Fruit fly (Drosophila melanogaster) whole organism, prepupa: ENCODE data around the gene CG17261.
A peak's percentile ranks its signal among the peaks of the same experiment; 100 is the strongest.

Experiments
- Blimp-1 ChIP-seq: fragments of 200-800 bp; sonication (Bioruptor generic); optimal IDR thresholded peaks from 3 replicates; lab custom pipeline; 2017; ENCODE audit warnings: missing biosample characterization, missing genetic modification characterization, mild to moderate bottlenecking, moderate library complexity, missing genetic modification reagents
- CG10631 ChIP-seq: fragments of 200-800 bp; sonication (Bioruptor generic); optimal IDR thresholded peaks from 2 replicates; lab custom pipeline; 2016; ENCODE audit warnings: missing biosample characterization, missing genetic modification characterization
- CG10669 ChIP-seq: fragments of 200-800 bp; sonication (Bioruptor generic); optimal IDR thresholded peaks from 3 replicates; lab custom pipeline; 2018; ENCODE audit warnings: missing biosample characterization, mild to moderate bottlenecking, missing genetic modification characterization, moderate library complexity
- CG11294 ChIP-seq: fragments of 200-800 bp; sonication (Bioruptor generic); IDR thresholded peaks from 2 replicates; pipeline ENCODE4 v1.3.6; 2022; ENCODE audit warnings: missing biosample characterization, missing genetic modification characterization
- CG11762 ChIP-seq: fragments of 200-800 bp; sonication (Bioruptor generic); optimal IDR thresholded peaks from 3 replicates; lab custom pipeline; 2016; ENCODE audit warnings: missing biosample characterization, missing genetic modification characterization; ENCODE audit not compliant: insufficient read depth
- CG11902 ChIP-seq: fragments of 200-800 bp; sonication (Bioruptor generic); optimal IDR thresholded peaks from 3 replicates; lab custom pipeline; 2016; ENCODE audit warnings: missing biosample characterization, missing genetic modification characterization
- CG15336 ChIP-seq: fragments of 200-800 bp; sonication (Bioruptor generic); IDR thresholded peaks from 2 replicates; pipeline ENCODE4 v1.3.6; 2022; ENCODE audit warnings: missing biosample characterization, missing genetic modification characterization
- CG1621 ChIP-seq: fragments of 200-800 bp; sonication (Bioruptor generic); optimal IDR thresholded peaks from 3 replicates; lab custom pipeline; 2018; ENCODE audit warnings: missing biosample characterization, mild to moderate bottlenecking, missing genetic modification characterization
- CG16779 ChIP-seq: fragments of 200-800 bp; sonication (Bioruptor generic); optimal IDR thresholded peaks from 3 replicates; lab custom pipeline; 2017; ENCODE audit warnings: missing biosample characterization, mild to moderate bottlenecking, missing genetic modification characterization
- CG3032 ChIP-seq: fragments of 200-800 bp; optimal IDR thresholded peaks from 2 replicates; lab custom pipeline; 2019; ENCODE audit warnings: missing biosample characterization, mild to moderate bottlenecking, missing genetic modification characterization, moderate library complexity
- CG32006 ChIP-seq: fragments of 200-800 bp; sonication (Bioruptor generic); optimal IDR thresholded peaks from 3 replicates; lab custom pipeline; 2017; ENCODE audit warnings: missing biosample characterization, mild to moderate bottlenecking, missing genetic modification characterization
- CG34406 ChIP-seq: fragments of 200-800 bp; sonication (Bioruptor generic); optimal IDR thresholded peaks from 3 replicates; lab custom pipeline; 2016; ENCODE audit warnings: missing biosample characterization, missing genetic modification characterization
- CG3919 ChIP-seq: fragments of 200-800 bp; sonication (Bioruptor generic); optimal IDR thresholded peaks from 3 replicates; lab custom pipeline; 2016; ENCODE audit warnings: missing biosample characterization, missing genetic modification characterization
- CG4318 ChIP-seq: fragments of 200-800 bp; sonication (Bioruptor generic); optimal IDR thresholded peaks from 3 replicates; lab custom pipeline; 2017; ENCODE audit warnings: missing biosample characterization, mild to moderate bottlenecking, missing genetic modification characterization
- CG6276 ChIP-seq: fragments of 200-800 bp; sonication (Bioruptor generic); optimal IDR thresholded peaks from 2 replicates; lab custom pipeline; 2017; ENCODE audit warnings: missing biosample characterization, mild to moderate bottlenecking, missing genetic modification characterization
- CG6792 ChIP-seq: fragments of 200-800 bp; sonication (Bioruptor generic); optimal IDR thresholded peaks from 3 replicates; lab custom pipeline; 2016; ENCODE audit warnings: missing biosample characterization, missing genetic modification characterization
- CG6808 ChIP-seq: fragments of 200-800 bp; sonication (Bioruptor generic); optimal IDR thresholded peaks from 3 replicates; lab custom pipeline; 2017; ENCODE audit warnings: missing biosample characterization, missing genetic modification characterization, mild to moderate bottlenecking, moderate library complexity, missing genetic modification reagents
- CG7368 ChIP-seq: fragments of 200-800 bp; sonication (Bioruptor generic); optimal IDR thresholded peaks from 3 replicates; lab custom pipeline; 2016; ENCODE audit warnings: missing biosample characterization, missing genetic modification characterization
- CG8119 ChIP-seq: fragments of 200-800 bp; sonication (Bioruptor generic); IDR thresholded peaks from 3 replicates; pipeline ENCODE4 v1.3.6; 2022; ENCODE audit warnings: missing biosample characterization, missing genetic modification characterization
- CG8319 ChIP-seq: fragments of 200-800 bp; sonication (Bioruptor generic); optimal IDR thresholded peaks from 3 replicates; lab custom pipeline; 2016; ENCODE audit warnings: missing biosample characterization, missing genetic modification characterization
- CG8632 ChIP-seq: fragments of 200-800 bp; sonication (Bioruptor generic); optimal IDR thresholded peaks from 3 replicates; lab custom pipeline; 2016; ENCODE audit warnings: missing biosample characterization, missing genetic modification characterization
- CG9139 ChIP-seq: fragments of 200-800 bp; sonication (Bioruptor generic); optimal IDR thresholded peaks from 3 replicates; lab custom pipeline; 2017; ENCODE audit warnings: missing biosample characterization, mild to moderate bottlenecking, missing genetic modification characterization
- Eip75B ChIP-seq: fragments of 200-800 bp; sonication (Bioruptor generic); optimal IDR thresholded peaks from 3 replicates; lab custom pipeline; 2016; ENCODE audit warnings: missing biosample characterization, missing genetic modification characterization
- Eip93F ChIP-seq: fragments of 200-800 bp; sonication (Bioruptor generic); optimal IDR thresholded peaks from 2 replicates; lab custom pipeline; 2016; ENCODE audit warnings: missing biosample characterization, mild to moderate bottlenecking, missing genetic modification characterization
- Ets21C ChIP-seq: fragments of 200-800 bp; sonication (Bioruptor generic); optimal IDR thresholded peaks from 3 replicates; lab custom pipeline; 2016; ENCODE audit warnings: missing biosample characterization, missing genetic modification characterization
- Ets96B ChIP-seq: fragments of 200-800 bp; optimal IDR thresholded peaks from 2 replicates; lab custom pipeline; 2019; ENCODE audit warnings: missing biosample characterization, mild to moderate bottlenecking, missing genetic modification characterization, moderate library complexity
- Gug ChIP-seq: fragments of 200-800 bp; sonication (Bioruptor generic); IDR thresholded peaks from 2 replicates; pipeline ENCODE4 v1.3.6; 2022; ENCODE audit warnings: missing biosample characterization, missing genetic modification characterization
- Hr38 ChIP-seq: sonication (Bioruptor generic); optimal IDR thresholded peaks from 2 replicates; lab custom pipeline; 2016; ENCODE audit warnings: missing biosample characterization, missing genetic modification characterization
- Hr39 ChIP-seq: fragments of 200-800 bp; sonication (Bioruptor generic); optimal IDR thresholded peaks from 2 replicates; lab custom pipeline; 2016; ENCODE audit warnings: missing biosample characterization, missing genetic modification characterization
- Hr4 ChIP-seq: fragments of 200-800 bp; sonication (Bioruptor generic); optimal IDR thresholded peaks from 3 replicates; lab custom pipeline; 2016; ENCODE audit warnings: missing biosample characterization, missing genetic modification characterization
- Lpt ChIP-seq: fragments of 200-800 bp; sonication (Bioruptor generic); optimal IDR thresholded peaks from 3 replicates; lab custom pipeline; 2016; ENCODE audit warnings: missing biosample characterization, missing genetic modification characterization
- Met ChIP-seq: fragments of 200-800 bp; sonication (Bioruptor generic); optimal IDR thresholded peaks from 3 replicates; lab custom pipeline; 2016; ENCODE audit warnings: missing biosample characterization, missing genetic modification characterization
- OdsH ChIP-seq: fragments of 200-800 bp; sonication (Bioruptor generic); optimal IDR thresholded peaks from 3 replicates; lab custom pipeline; 2016; ENCODE audit warnings: missing biosample characterization, missing genetic modification characterization
- Smox ChIP-seq: fragments of 200-800 bp; sonication (Bioruptor generic); optimal IDR thresholded peaks from 3 replicates; lab custom pipeline; 2016; ENCODE audit warnings: missing biosample characterization, missing genetic modification characterization
- Sox102F ChIP-seq: fragments of 200-800 bp; sonication (Bioruptor generic); optimal IDR thresholded peaks from 2 replicates; lab custom pipeline; 2016; ENCODE audit warnings: missing biosample characterization, mild to moderate bottlenecking, missing genetic modification characterization
- Sox14 ChIP-seq: fragments of 200-800 bp; sonication (Bioruptor generic); optimal IDR thresholded peaks from 3 replicates; lab custom pipeline; 2016; ENCODE audit warnings: missing biosample characterization, missing genetic modification characterization
- Sox15 ChIP-seq: fragments of 200-800 bp; sonication (Bioruptor generic); optimal IDR thresholded peaks from 3 replicates; lab custom pipeline; 2016; ENCODE audit warnings: missing biosample characterization, missing genetic modification characterization
- acj6 ChIP-seq: fragments of 200-800 bp; sonication (Bioruptor generic); optimal IDR thresholded peaks from 3 replicates; lab custom pipeline; 2016; ENCODE audit warnings: missing biosample characterization, missing genetic modification characterization
- cyc ChIP-seq: fragments of 200-800 bp; sonication (Bioruptor generic); optimal IDR thresholded peaks from 3 replicates; lab custom pipeline; 2016; ENCODE audit warnings: missing biosample characterization, missing genetic modification characterization
- eg ChIP-seq: fragments of 200-800 bp; sonication (Bioruptor generic); IDR thresholded peaks from 3 replicates; pipeline ENCODE4 v1.3.6; 2022; ENCODE audit warnings: missing biosample characterization, missing genetic modification characterization
- esn ChIP-seq: fragments of 200-800 bp; sonication (Bioruptor generic); optimal IDR thresholded peaks from 2 replicates; lab custom pipeline; 2016; ENCODE audit warnings: missing biosample characterization, mild to moderate bottlenecking, missing genetic modification characterization, moderate library complexity
- fd59A ChIP-seq: fragments of 200-800 bp; sonication (Bioruptor generic); optimal IDR thresholded peaks from 2 replicates; lab custom pipeline; 2017; ENCODE audit warnings: missing biosample characterization, mild to moderate bottlenecking, missing genetic modification characterization, missing genetic modification reagents
- fd85E ChIP-seq: fragments of 200-800 bp; sonication (Bioruptor generic); optimal IDR thresholded peaks from 3 replicates; lab custom pipeline; 2016; ENCODE audit warnings: missing biosample characterization, missing genetic modification characterization
- fkh ChIP-seq: fragments of 200-800 bp; sonication (Bioruptor generic); optimal IDR thresholded peaks from 3 replicates; lab custom pipeline; 2017; ENCODE audit warnings: missing biosample characterization, mild to moderate bottlenecking, missing genetic modification characterization, moderate library complexity
- lz ChIP-seq: fragments of 200-800 bp; sonication (Bioruptor generic); optimal IDR thresholded peaks from 3 replicates; lab custom pipeline; 2016; ENCODE audit warnings: missing biosample characterization, missing genetic modification characterization
- net ChIP-seq: fragments of 200-800 bp; sonication (Bioruptor generic); optimal IDR thresholded peaks from 3 replicates; lab custom pipeline; 2016; ENCODE audit warnings: missing biosample characterization, missing genetic modification characterization
- pdm3 ChIP-seq: fragments of 200-800 bp; sonication (Bioruptor generic); optimal IDR thresholded peaks from 3 replicates; lab custom pipeline; 2016; ENCODE audit warnings: missing biosample characterization, missing genetic modification characterization
- salr ChIP-seq, 2 experiments: fragments of 200-800 bp; sonication (Bioruptor generic); optimal IDR thresholded peaks; 3 replicates each; lab custom pipeline; 2016 to 2018; ENCODE audit warnings: missing biosample characterization in 2 of 2, missing genetic modification characterization in 2 of 2, mild to moderate bottlenecking in 1 of 2
- spab ChIP-seq: fragments of 200-800 bp; sonication (Bioruptor generic); optimal IDR thresholded peaks from 2 replicates; lab custom pipeline; 2017; ENCODE audit warnings: missing biosample characterization, mild to moderate bottlenecking, missing genetic modification characterization, missing genetic modification reagents
- ss ChIP-seq, 2 experiments: fragments of 200-800 bp; sonication (Bioruptor generic); optimal IDR thresholded peaks; 2 replicates in 1 of 2; 3 replicates in 1 of 2; lab custom pipeline; 2017 to 2018; ENCODE audit warnings: mild to moderate bottlenecking in 2 of 2, missing biosample characterization in 2 of 2, missing genetic modification characterization in 2 of 2, moderate library complexity in 1 of 2
- topi ChIP-seq: fragments of 200-800 bp; sonication (Bioruptor generic); optimal IDR thresholded peaks from 3 replicates; lab custom pipeline; 2016; ENCODE audit warnings: missing biosample characterization, missing genetic modification characterization
- vri ChIP-seq: fragments of 200-800 bp; sonication (Bioruptor generic); optimal IDR thresholded peaks from 3 replicates; lab custom pipeline; 2016; ENCODE audit warnings: missing biosample characterization, mild to moderate bottlenecking, missing genetic modification characterization

CG17261 gene

dm6 chr2L:3037153-3037579, 5.2 kb upstream of the CG17261 start, which contains the start of the genes CG17260 and SerRS:
Gene CG17260 (plus strand): TSS chr2L:3037230.
Gene SerRS (minus strand): TSS chr2L:3037403.
- peak; percentile 94 for TF ChIP-seq CG3919 (GFP tag; lab: Kevin White, UChicago)
- TF ChIP-seq Sox15 (GFP tag; lab: Kevin White, UChicago), result peak; percentile 91
- peak; percentile 73 for TF ChIP-seq Hr38 (GFP tag; lab: Kevin White, UChicago)
- peak; percentile 95 for TF ChIP-seq pdm3 (GFP tag; lab: Kevin White, UChicago)
- peak; percentile 90 for TF ChIP-seq CG6792
- peak; percentile 96 for TF ChIP-seq Hr4 (GFP tag; lab: Kevin White, UChicago)
- TF ChIP-seq net (GFP tag; lab: Kevin White, UChicago), result peak; percentile 79
- TF ChIP-seq CG3032, result peak; percentile 92
- TF ChIP-seq CG8319 (GFP tag; lab: Kevin White, UChicago), result peak; percentile 91
- peak; percentile 96 for TF ChIP-seq OdsH (GFP tag; lab: Kevin White, UChicago)
- peak; percentile 95 for TF ChIP-seq topi
- peak; percentile 97 for TF ChIP-seq Hr39 (GFP tag; lab: Kevin White, UChicago)
- TF ChIP-seq CG10631 (GFP tag; lab: Kevin White, UChicago), result peak; percentile 97
- TF ChIP-seq esn (GFP tag; lab: Kevin White, UChicago), result peak; percentile 96
- peak; percentile 94 for TF ChIP-seq CG32006 (GFP tag; lab: Kevin White, UChicago)
- peak in 1 of 2 experiments; percentile 70 for TF ChIP-seq salr (GFP tag; optimal IDR thresholded peaks at IDR 0.05; lab: Kevin White, UChicago)
- no peak for TF ChIP-seq fkh
- no peak for TF ChIP-seq Sox102F (GFP tag; lab: Kevin White, UChicago)
- peak; percentile 92 for TF ChIP-seq Lpt (GFP tag; lab: Kevin White, UChicago)
- peak; percentile 91 for TF ChIP-seq Gug (GFP tag; lab: Robert Waterston, UW)
- peak; percentile 89 for TF ChIP-seq CG11762
- no peak for TF ChIP-seq ss (GFP tag; optimal IDR thresholded peaks at IDR 0.05; lab: Kevin White, UChicago)
- no peak for TF ChIP-seq CG7368 (GFP tag; lab: Kevin White, UChicago)
- peak; percentile 92 for TF ChIP-seq Smox (GFP tag; lab: Kevin White, UChicago)
- TF ChIP-seq Ets96B (tag; lab: Kevin White, UChicago), result peak; percentile 89
- TF ChIP-seq CG6276 (GFP tag; lab: Kevin White, UChicago), result no peak
- TF ChIP-seq CG11902 (GFP tag; lab: Kevin White, UChicago), result peak; percentile 91
- peak; percentile 84 for TF ChIP-seq CG11294 (GFP tag; lab: Robert Waterston, UW)
- TF ChIP-seq CG10669 (GFP tag; lab: Kevin White, UChicago), result peak; percentile 88
- TF ChIP-seq Ets21C, result peak; percentile 92
- peak; percentile 95 for TF ChIP-seq cyc (GFP tag; lab: Kevin White, UChicago)
- no peak for TF ChIP-seq fd85E (GFP tag; lab: Kevin White, UChicago)
- TF ChIP-seq Eip93F (GFP tag; lab: Kevin White, UChicago), result peak; percentile 59
- no peak for TF ChIP-seq CG4318
- peak; percentile 72 for TF ChIP-seq CG6808 (GFP tag; lab: Kevin White, UChicago)
- TF ChIP-seq acj6 (GFP tag; lab: Kevin White, UChicago), result peak; percentile 94
- TF ChIP-seq CG8119, result peak; percentile 85
- no peak for TF ChIP-seq CG16779
- TF ChIP-seq vri (GFP tag; lab: Kevin White, UChicago), result no peak
- TF ChIP-seq CG9139 (GFP tag; lab: Kevin White, UChicago), result no peak
- TF ChIP-seq fd59A (GFP tag; lab: Kevin White, UChicago), result peak; percentile 70
- TF ChIP-seq CG34406 (GFP tag; lab: Kevin White, UChicago), result peak; percentile 91
- TF ChIP-seq Eip75B (GFP tag; lab: Kevin White, UChicago), result no peak
- TF ChIP-seq CG8632 (GFP tag; lab: Kevin White, UChicago), result peak; percentile 87
- peak; percentile 82 for TF ChIP-seq CG15336 (GFP tag; lab: Robert Waterston, UW)
- peak; percentile 95 for TF ChIP-seq Sox14 (GFP tag; lab: Kevin White, UChicago)
- TF ChIP-seq lz (GFP tag; lab: Kevin White, UChicago), result peak; percentile 97
- no peak for TF ChIP-seq Met (GFP tag; lab: Kevin White, UChicago)
- peak; percentile 73 for TF ChIP-seq CG1621 (tag; lab: Kevin White, UChicago)
- TF ChIP-seq eg, result peak; percentile 92
- no peak for TF ChIP-seq Blimp-1 (GFP tag; lab: Kevin White, UChicago)
- no peak for TF ChIP-seq spab (GFP tag; lab: Kevin White, UChicago)
